Worm (Caenorhabditis elegans): ENCODE data around the gene adh-5.

DNA sequence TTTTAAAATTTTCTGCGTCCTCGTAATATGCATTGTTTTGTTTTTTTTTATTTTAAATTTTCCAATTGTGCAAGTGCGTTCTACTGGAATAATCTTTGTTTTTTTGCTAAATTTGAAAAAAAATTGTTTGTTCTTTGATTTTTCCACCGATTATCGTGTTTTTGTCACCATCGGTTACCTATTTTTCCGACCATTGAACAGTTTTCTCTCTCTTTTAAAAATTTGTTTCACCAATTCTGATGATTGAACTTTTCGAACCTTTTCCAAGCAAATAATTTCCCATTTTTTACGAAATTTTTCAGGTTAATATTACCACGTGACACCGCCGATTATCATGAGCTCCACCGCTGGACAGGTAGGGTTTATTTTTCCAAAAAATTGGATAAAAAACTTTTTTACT, at the start of gene adh-5:
- TF ChIP-seq ceh-91 (GFP tag; IDR thresholded peaks at IDR 0.05): no peak
- no peak for TF ChIP-seq bed-2 (GFP tag; IDR thresholded peaks at IDR 0.05)
- no peak for TF ChIP-seq hmg-1.2 (GFP tag; IDR thresholded peaks at IDR 0.05)
- TF ChIP-seq dpl-1 (GFP tag; optimal IDR thresholded peaks at IDR 0.05): no peak
- TF ChIP-seq Y53F4B.3 (GFP tag; IDR thresholded peaks at IDR 0.05): no peak

Measured in whole organism, young adult.